Worm (Caenorhabditis elegans) whole organism, L1 larva: Measurements from ENCODE around the gene fbxb-16.

ENCODE experiments used
- C04F5.9 ChIP-seq: sonication (generic microtip); optimal IDR thresholded peaks from 2 replicates; lab custom pipeline; 2016; ENCODE audit warnings: missing genetic modification characterization, missing compliant biosample characterization
- C34B4.2 ChIP-seq: sonication (generic microtip); optimal IDR thresholded peaks from 2 replicates; lab custom pipeline; 2017; ENCODE audit warnings: mild to moderate bottlenecking, missing genetic modification characterization, missing compliant biosample characterization
- F16B12.6 ChIP-seq: fragments of 150-350 bp; optimal IDR thresholded peaks from 2 replicates; lab custom pipeline; 2014; ENCODE audit warnings: missing biosample characterization, missing genetic modification characterization
- alr-1 ChIP-seq: fragments of 200-800 bp; sonication (Bioruptor generic); optimal IDR thresholded peaks from 2 replicates; lab custom pipeline; 2018; ENCODE audit warnings: borderline replicate concordance, mild to moderate bottlenecking, missing genetic modification characterization, missing compliant biosample characterization
- blmp-1 ChIP-seq: fragments of 150-350 bp; optimal IDR thresholded peaks from 2 replicates; lab custom pipeline; 2014; ENCODE audit warnings: missing biosample characterization, missing genetic modification characterization
- ceh-8 ChIP-seq: fragments of 200-800 bp; sonication (Bioruptor generic); optimal IDR thresholded peaks from 2 replicates; lab custom pipeline; 2018; ENCODE audit warnings: mild to moderate bottlenecking, missing genetic modification characterization, moderate library complexity, missing compliant biosample characterization
- ceh-88 ChIP-seq: fragments of 200-800 bp; sonication (Bioruptor generic); IDR thresholded peaks from 2 replicates; pipeline ENCODE4 v1.3.6; 2022; ENCODE audit warnings: missing genetic modification characterization, missing compliant biosample characterization
- ceh-90 ChIP-seq: sonication (generic microtip); optimal IDR thresholded peaks from 2 replicates; lab custom pipeline; 2016; ENCODE audit warnings: missing genetic modification characterization, missing compliant biosample characterization
- dpl-1 ChIP-seq, 3 experiments: fragments of 150-350 bp in 2 of 3; sonication (generic microtip) in 1 of 3; optimal IDR thresholded peaks; 2 replicates each; lab custom pipeline; 2014 to 2017; ENCODE audit warnings: missing biosample characterization in 3 of 3, missing genetic modification characterization in 3 of 3, missing genetic modification reagents in 3 of 3
- dsc-1 ChIP-seq: sonication (generic microtip); optimal IDR thresholded peaks from 2 replicates; lab custom pipeline; 2016; ENCODE audit warnings: mild to moderate bottlenecking, missing genetic modification characterization, missing compliant biosample characterization
- egl-13 ChIP-seq: sonication (generic microtip); optimal IDR thresholded peaks from 2 replicates; lab custom pipeline; 2016; ENCODE audit warnings: missing genotype, missing genetic modification reagents, missing genetic modification characterization, missing compliant biosample characterization
- egl-27 ChIP-seq, 2 experiments: fragments of 150-350 bp in 1 of 2; sonication (generic microtip); optimal IDR thresholded peaks; 3 replicates each; lab custom pipeline; 2017 to 2018; ENCODE audit warnings: missing biosample characterization in 2 of 2, missing genetic modification characterization in 2 of 2, missing genetic modification reagents in 2 of 2
- elt-2 ChIP-seq: sonication (generic microtip); optimal IDR thresholded peaks from 2 replicates; lab custom pipeline; 2016; ENCODE audit warnings: missing genetic modification characterization, mild to moderate bottlenecking, inconsistent platforms, missing compliant biosample characterization, missing genetic modification reagents
- elt-3 ChIP-seq, 6 experiments: fragments of 150-350 bp in 1 of 6; sonication (generic microtip); optimal IDR thresholded peaks; 2 replicates each; lab custom pipeline; 2017 to 2018; ENCODE audit warnings: missing biosample characterization in 6 of 6, missing genetic modification characterization in 6 of 6, inconsistent platforms in 1 of 6
- grh-1 ChIP-seq: fragments of 200-800 bp; sonication (Bioruptor generic); IDR thresholded peaks from 2 replicates; pipeline ENCODE4 v1.3.6; 2022; ENCODE audit warnings: missing genetic modification reagents, missing genetic modification characterization, missing compliant biosample characterization
- hlh-17 ChIP-seq: fragments of 200-800 bp; sonication (Bioruptor generic); optimal IDR thresholded peaks from 2 replicates; lab custom pipeline; 2018; ENCODE audit warnings: missing genetic modification characterization, mild to moderate bottlenecking, missing compliant biosample characterization, moderate library complexity, borderline replicate concordance
- hlh-4 ChIP-seq: sonication (generic microtip); optimal IDR thresholded peaks from 2 replicates; lab custom pipeline; 2016; ENCODE audit warnings: mild to moderate bottlenecking, missing genetic modification characterization, missing compliant biosample characterization
- hpl-2 ChIP-seq: fragments of 150-350 bp; optimal IDR thresholded peaks from 2 replicates; lab custom pipeline; 2014; ENCODE audit warnings: missing biosample characterization, missing genetic modification reagents, missing genetic modification characterization
- lin-15B ChIP-seq: fragments of 150-350 bp; sonication (generic microtip); optimal IDR thresholded peaks from 3 replicates; lab custom pipeline; 2014; ENCODE audit warnings: missing biosample characterization, missing genetic modification characterization
- mef-2 ChIP-seq: fragments of 150-350 bp; optimal IDR thresholded peaks from 2 replicates; lab custom pipeline; 2014; ENCODE audit warnings: missing biosample characterization, missing genetic modification characterization
- nhr-11 ChIP-seq: fragments of 150-350 bp; optimal IDR thresholded peaks from 2 replicates; lab custom pipeline; 2014; ENCODE audit warnings: missing biosample characterization, missing genetic modification characterization
- nhr-237 ChIP-seq: fragments of 150-350 bp; optimal IDR thresholded peaks from 2 replicates; lab custom pipeline; 2014; ENCODE audit warnings: missing biosample characterization, missing genetic modification characterization
- nhr-28 ChIP-seq: fragments of 150-350 bp; optimal IDR thresholded peaks from 2 replicates; lab custom pipeline; 2014; ENCODE audit warnings: missing biosample characterization, missing genetic modification characterization
- nhr-47 ChIP-seq: sonication (generic microtip); optimal IDR thresholded peaks from 2 replicates; lab custom pipeline; 2016; ENCODE audit warnings: mild to moderate bottlenecking, missing genetic modification characterization, moderate library complexity, missing compliant biosample characterization
- nhr-71 ChIP-seq: sonication (generic microtip); optimal IDR thresholded peaks from 2 replicates; lab custom pipeline; 2016; ENCODE audit warnings: mild to moderate bottlenecking, missing genetic modification characterization, moderate library complexity, missing compliant biosample characterization
- nhr-76 ChIP-seq: sonication (generic microtip); optimal IDR thresholded peaks from 2 replicates; lab custom pipeline; 2017; ENCODE audit warnings: missing biosample characterization, missing genetic modification characterization
- nhr-77 ChIP-seq: fragments of 150-350 bp; optimal IDR thresholded peaks from 2 replicates; lab custom pipeline; 2014; ENCODE audit warnings: missing biosample characterization, missing genetic modification characterization
- nhr-84 ChIP-seq: sonication (generic microtip); optimal IDR thresholded peaks from 2 replicates; lab custom pipeline; 2017; ENCODE audit warnings: missing biosample characterization, missing genetic modification characterization
- nhr-85 ChIP-seq: sonication (generic microtip); peaks from one replicate; lab custom pipeline; 2016; ENCODE audit warnings: missing genetic modification characterization, inconsistent platforms, missing compliant biosample characterization
- pqm-1 ChIP-seq: sonication (generic microtip); optimal IDR thresholded peaks from 3 replicates; lab custom pipeline; 2017; ENCODE audit warnings: missing biosample characterization, missing genetic modification characterization
- skn-1 ChIP-seq: fragments of 150-350 bp; optimal IDR thresholded peaks from 2 replicates; lab custom pipeline; 2014; ENCODE audit warnings: missing biosample characterization, missing genetic modification characterization
- snpc-4 ChIP-seq: fragments of 150-350 bp; optimal IDR thresholded peaks from 2 replicates; lab custom pipeline; 2014; ENCODE audit warnings: missing biosample characterization, missing genetic modification characterization
- snu-23 ChIP-seq: sonication (generic microtip); optimal IDR thresholded peaks from 2 replicates; lab custom pipeline; 2016; ENCODE audit warnings: missing genetic modification characterization, missing compliant biosample characterization
- swsn-7 ChIP-seq: sonication (generic microtip); optimal IDR thresholded peaks from 2 replicates; lab custom pipeline; 2016; ENCODE audit warnings: missing genetic modification characterization, missing compliant biosample characterization
- tbx-2 ChIP-seq: sonication (generic microtip); optimal IDR thresholded peaks from 2 replicates; lab custom pipeline; 2016; ENCODE audit warnings: missing genetic modification characterization, missing compliant biosample characterization
- zag-1 ChIP-seq: fragments of 150-350 bp; optimal IDR thresholded peaks from 2 replicates; lab custom pipeline; 2014; ENCODE audit warnings: missing biosample characterization, missing genetic modification characterization
- ztf-4 ChIP-seq: fragments of 150-350 bp; optimal IDR thresholded peaks from 2 replicates; lab custom pipeline; 2014; ENCODE audit warnings: missing biosample characterization, missing genetic modification characterization

Gene fbxb-16

DNA sequence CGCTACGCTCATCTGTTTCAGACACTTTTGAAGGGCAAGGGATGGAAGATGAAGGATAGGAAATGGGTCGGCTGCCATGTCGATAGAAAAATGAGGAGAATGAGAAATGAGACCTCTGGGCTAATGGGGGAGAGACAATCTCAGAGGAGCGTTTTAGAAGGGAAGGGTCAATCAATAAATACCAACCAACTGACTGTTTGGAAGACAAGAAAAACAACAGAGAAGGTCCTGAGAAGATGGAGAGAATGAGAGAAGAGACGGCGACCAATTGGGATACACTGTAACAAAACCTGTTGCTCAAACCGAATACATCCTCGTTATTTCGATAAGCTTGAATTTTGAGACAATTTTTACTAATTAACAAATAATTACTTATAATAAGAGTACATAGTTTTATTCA, 1.7 kb upstream of the fbxb-16 start, which contains the start of gene fbxb-15:
TSS of gene fbxb-15 (minus strand) at position 101 of the 400 bp plus-strand sequence.
- TF ChIP-seq zag-1 (tag; lab: Kevin White, UChicago) (no peak), nhr-76 (no peak), pqm-1 (tag; lab: Kevin White, UChicago) (no peak), ceh-90 (tag; lab: Kevin White, UChicago) (no peak), egl-27 (tag; optimal IDR thresholded peaks at IDR 0.05; lab: Kevin White, UChicago) (no peak), blmp-1 (tag; lab: Kevin White, UChicago) (no peak), nhr-71 (tag; lab: Kevin White, UChicago) (no peak), hlh-4 (tag; lab: Kevin White, UChicago) (no peak), hlh-17 (GFP tag; lab: Kevin White, UChicago) (no peak), nhr-85 (no peak), grh-1 (GFP tag; lab: Robert Waterston, UW) (no peak), mef-2 (tag; lab: Kevin White, UChicago) (no peak), nhr-11 (tag; lab: Kevin White, UChicago) (no peak), skn-1 (tag; lab: Kevin White, UChicago) (no peak), nhr-84 (tag; lab: Kevin White, UChicago) (no peak), nhr-237 (tag; lab: Kevin White, UChicago) (no peak), elt-2 (tag; lab: Kevin White, UChicago) (no peak), lin-15B (tag; lab: Kevin White, UChicago) (no peak), egl-13 (tag; lab: Kevin White, UChicago) (no peak), ceh-8 (GFP tag; lab: Kevin White, UChicago) (no peak)

DNA sequence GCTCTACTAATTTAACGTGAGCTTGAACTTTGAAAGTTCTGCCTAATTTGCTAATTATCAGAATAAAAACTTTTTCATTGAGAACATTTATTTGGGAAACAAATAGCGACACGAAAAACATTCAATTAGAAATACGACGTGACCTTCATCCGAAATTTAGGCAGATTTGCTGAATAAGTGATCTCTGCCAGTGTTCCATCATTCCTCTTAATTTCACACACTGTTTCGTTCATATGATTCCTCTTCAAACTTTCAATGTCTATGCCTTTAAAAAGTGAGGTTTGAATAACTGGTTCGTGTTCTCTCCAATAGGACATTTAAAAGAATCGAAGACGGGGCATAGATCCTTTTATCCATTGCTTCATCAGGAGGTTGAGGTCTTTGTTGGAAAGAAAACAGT, 1.2 kb downstream of the fbxb-16 start, which contains the start of gene fbxb-20:
TSS of gene fbxb-20 (minus strand) at position 101 of the 400 bp plus-strand sequence.
- TF ChIP-seq nhr-28 (tag; lab: Kevin White, UChicago) (no peak), snpc-4 (no peak), hpl-2 (GFP tag; lab: Kevin White, UChicago) (no peak), elt-3 (tag; optimal IDR thresholded peaks at IDR 0.05; lab: Kevin White, UChicago) (no peak), swsn-7 (tag; lab: Kevin White, UChicago) (no peak), nhr-71 (tag; lab: Kevin White, UChicago) (no peak), dsc-1 (tag; lab: Kevin White, UChicago) (no peak), nhr-77 (no peak), snu-23 (GFP tag; lab: Kevin White, UChicago) (no peak), C34B4.2 (tag; lab: Kevin White, UChicago) (no peak), dpl-1 (GFP tag; optimal IDR thresholded peaks at IDR 0.05; lab: Kevin White, UChicago) (no peak), tbx-2 (tag; lab: Kevin White, UChicago) (no peak)

DNA sequence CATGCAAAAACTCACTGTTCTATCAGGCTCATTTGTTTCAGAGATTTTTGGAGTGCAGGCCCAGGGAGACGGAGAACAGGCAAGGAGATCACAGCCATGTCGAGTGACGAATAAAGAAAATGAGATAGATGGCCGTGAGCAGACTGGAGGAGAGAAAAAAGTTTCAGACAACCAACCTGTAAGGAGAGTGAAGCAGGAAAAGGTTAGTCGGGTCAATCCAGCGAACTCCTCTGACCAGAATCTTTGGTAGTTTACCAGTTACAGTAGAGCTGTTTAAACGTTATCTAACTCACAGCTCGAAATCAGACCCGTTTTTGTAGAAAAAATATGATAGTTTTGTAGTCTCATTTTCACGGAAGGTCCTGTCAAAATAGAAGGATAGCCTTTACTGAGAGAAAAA, 2.9 kb downstream of the fbxb-16 start, which contains the start of gene fbxb-21:
TSS of gene fbxb-21 (minus strand) at position 101 of the 400 bp plus-strand sequence.
- no peak for TF ChIP-seq nhr-47 (tag; lab: Kevin White, UChicago)
- TF ChIP-seq nhr-237 (tag; lab: Kevin White, UChicago) = no peak
- no peak for TF ChIP-seq C04F5.9
- TF ChIP-seq alr-1 (tag; lab: Kevin White, UChicago) = no peak
- no peak for TF ChIP-seq ceh-88 (GFP tag; lab: Robert Waterston, UW)
- no peak for TF ChIP-seq pqm-1 (tag; lab: Kevin White, UChicago)

DNA sequence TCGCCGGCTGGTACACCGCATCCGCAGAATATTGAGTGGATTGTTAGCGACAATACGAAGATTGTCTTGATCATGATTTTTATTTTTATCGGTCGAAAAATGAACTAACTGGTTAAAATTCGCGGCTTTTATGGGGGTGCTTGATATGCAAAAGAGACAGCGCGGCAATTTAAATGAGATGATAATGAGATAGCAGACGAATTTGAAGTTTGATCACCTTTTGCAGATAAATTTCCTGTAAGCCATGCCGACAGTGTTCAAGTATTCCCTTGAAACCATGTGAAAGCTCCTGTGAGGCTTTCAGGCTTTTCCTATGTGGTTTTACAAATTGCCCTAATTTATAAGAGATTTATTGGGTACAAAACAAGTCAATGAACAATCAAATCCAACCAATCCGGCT, 5.5 kb downstream of the fbxb-16 start, which contains the start of gene ZC204.17:
TSS of gene ZC204.17 (minus strand) at position 101 of the 400 bp plus-strand sequence.
- no peak for TF ChIP-seq F16B12.6 (tag; lab: Kevin White, UChicago)
- TF ChIP-seq ztf-4 (tag; lab: Kevin White, UChicago) = no peak
- TF ChIP-seq ceh-90 (tag; lab: Kevin White, UChicago) = no peak
- TF ChIP-seq nhr-237 (tag; lab: Kevin White, UChicago) = no peak
